Worm (Caenorhabditis elegans) whole organism, L2 larva: Measurements from ENCODE around the gene tofu-7.

Experiments
- C34F6.9 ChIP-seq: fragments of 150-350 bp; optimal IDR thresholded peaks from 2 replicates; lab custom pipeline; 2014; ENCODE audit warnings: missing biosample characterization, missing genetic modification characterization
- F13H6.1 ChIP-seq: sonication (generic microtip); optimal IDR thresholded peaks from 2 replicates; lab custom pipeline; 2016; ENCODE audit warnings: missing genetic modification characterization, missing compliant biosample characterization
- R02D3.7 ChIP-seq: fragments of 150-350 bp; optimal IDR thresholded peaks from 2 replicates; lab custom pipeline; 2014; ENCODE audit warnings: missing biosample characterization, missing genetic modification characterization
- Y55F3AM.14 ChIP-seq: fragments of 200-800 bp; sonication (Bioruptor generic); optimal IDR thresholded peaks from 2 replicates; lab custom pipeline; 2018; ENCODE audit warnings: mild to moderate bottlenecking, missing genetic modification characterization, missing compliant biosample characterization
- ZK546.5 ChIP-seq: sonication (generic microtip); optimal IDR thresholded peaks from 2 replicates; lab custom pipeline; 2017; ENCODE audit warnings: missing biosample characterization, missing genetic modification characterization
- alr-1 ChIP-seq: fragments of 150-350 bp; optimal IDR thresholded peaks from 2 replicates; lab custom pipeline; 2014; ENCODE audit warnings: missing biosample characterization, missing genetic modification characterization
- aly-2 ChIP-seq: fragments of 150-350 bp; optimal IDR thresholded peaks from 2 replicates; lab custom pipeline; 2014; ENCODE audit warnings: missing biosample characterization, missing genetic modification characterization
- ama-1 ChIP-seq: fragments of 150-350 bp; optimal IDR thresholded peaks from 2 replicates; lab custom pipeline; 2018; ENCODE audit warnings: inconsistent platforms
- blmp-1 ChIP-seq: sonication (generic microtip); optimal IDR thresholded peaks from 2 replicates; lab custom pipeline; 2017; ENCODE audit warnings: missing genetic modification characterization, mild to moderate bottlenecking, missing compliant biosample characterization, antibody characterized with exemption, moderate library complexity; ENCODE audit not compliant: insufficient read depth
- ceh-16 ChIP-seq: fragments of 150-350 bp; optimal IDR thresholded peaks from 2 replicates; lab custom pipeline; 2014; ENCODE audit warnings: missing biosample characterization, missing genetic modification characterization
- ceh-82 ChIP-seq: fragments of 150-350 bp; optimal IDR thresholded peaks from 2 replicates; lab custom pipeline; 2014; ENCODE audit warnings: missing biosample characterization, missing genetic modification characterization
- crh-2 ChIP-seq: sonication (generic microtip); optimal IDR thresholded peaks from 2 replicates; lab custom pipeline; 2017; ENCODE audit warnings: missing biosample characterization, missing genetic modification characterization
- egl-27 ChIP-seq: sonication (generic microtip); optimal IDR thresholded peaks from 3 replicates; lab custom pipeline; 2017; ENCODE audit warnings: missing biosample characterization, missing genetic modification reagents, missing genetic modification characterization
- elt-1 ChIP-seq: fragments of 150-350 bp; optimal IDR thresholded peaks from 2 replicates; lab custom pipeline; 2014; ENCODE audit warnings: missing biosample characterization, missing genetic modification characterization
- elt-3 ChIP-seq: sonication (generic microtip); optimal IDR thresholded peaks from 2 replicates; lab custom pipeline; 2017; ENCODE audit warnings: missing biosample characterization, missing genetic modification characterization
- fos-1 ChIP-seq: fragments of 150-350 bp; optimal IDR thresholded peaks from 2 replicates; lab custom pipeline; 2014; ENCODE audit warnings: missing biosample characterization, missing genetic modification characterization
- lin-13 ChIP-seq: fragments of 150-350 bp; optimal IDR thresholded peaks from 2 replicates; lab custom pipeline; 2014; ENCODE audit warnings: missing biosample characterization, missing genetic modification reagents, missing genetic modification characterization
- mbf-1 ChIP-seq: sonication (generic microtip); optimal IDR thresholded peaks from 2 replicates; lab custom pipeline; 2017; ENCODE audit warnings: missing biosample characterization, missing genetic modification characterization
- mdl-1 ChIP-seq, 2 experiments: fragments of 150-350 bp in 1 of 2; sonication (generic microtip) in 1 of 2; optimal IDR thresholded peaks; 2 replicates each; lab custom pipeline; 2017; ENCODE audit warnings: missing biosample characterization in 2 of 2, missing genetic modification characterization in 2 of 2
- nhr-10 ChIP-seq: sonication (generic microtip); optimal IDR thresholded peaks from 2 replicates; lab custom pipeline; 2017; ENCODE audit warnings: missing biosample characterization, missing genetic modification characterization
- nhr-11 ChIP-seq: fragments of 150-350 bp; optimal IDR thresholded peaks from 2 replicates; lab custom pipeline; 2014; ENCODE audit warnings: missing biosample characterization, missing genetic modification characterization
- nhr-12 ChIP-seq: fragments of 150-350 bp; optimal IDR thresholded peaks from 2 replicates; lab custom pipeline; 2014; ENCODE audit warnings: missing biosample characterization, missing genetic modification characterization
- nhr-129 ChIP-seq: fragments of 150-350 bp; optimal IDR thresholded peaks from 2 replicates; lab custom pipeline; 2014; ENCODE audit warnings: missing biosample characterization, missing genetic modification characterization
- nhr-21 ChIP-seq: fragments of 150-350 bp; optimal IDR thresholded peaks from 2 replicates; lab custom pipeline; 2014; ENCODE audit warnings: missing biosample characterization, missing genetic modification characterization
- nhr-23 ChIP-seq: fragments of 150-350 bp; optimal IDR thresholded peaks from 2 replicates; lab custom pipeline; 2014; ENCODE audit warnings: missing biosample characterization, missing genetic modification reagents, missing genetic modification characterization
- nhr-237 ChIP-seq: fragments of 150-350 bp; optimal IDR thresholded peaks from 2 replicates; lab custom pipeline; 2014; ENCODE audit warnings: missing biosample characterization, missing genetic modification characterization
- nhr-25 ChIP-seq: fragments of 150-350 bp; sonication (generic microtip); optimal IDR thresholded peaks from 3 replicates; lab custom pipeline; 2014; ENCODE audit warnings: missing biosample characterization, missing genetic modification characterization
- peb-1 ChIP-seq: fragments of 150-350 bp; optimal IDR thresholded peaks from 2 replicates; lab custom pipeline; 2014; ENCODE audit warnings: missing biosample characterization, missing genetic modification characterization
- sem-4 ChIP-seq: fragments of 150-350 bp; optimal IDR thresholded peaks from 2 replicates; lab custom pipeline; 2014; ENCODE audit warnings: missing biosample characterization, missing genetic modification reagents, missing genetic modification characterization
- skn-1 ChIP-seq: sonication (generic microtip); optimal IDR thresholded peaks from 2 replicates; lab custom pipeline; 2017; ENCODE audit warnings: missing biosample characterization, missing genetic modification characterization
- sma-3 ChIP-seq: sonication (generic microtip); optimal IDR thresholded peaks from 2 replicates; lab custom pipeline; 2016; ENCODE audit warnings: missing genetic modification reagents, missing genetic modification characterization, missing compliant biosample characterization
- sma-9 ChIP-seq, 2 experiments: fragments of 150-350 bp in 1 of 2; sonication (generic microtip) in 1 of 2; optimal IDR thresholded peaks; 2 replicates each; lab custom pipeline; 2014 to 2016; ENCODE audit warnings: missing genetic modification characterization in 2 of 2, mild to moderate bottlenecking in 1 of 2, missing biosample characterization in 1 of 2, missing compliant biosample characterization in 1 of 2, missing genetic modification reagents in 1 of 2, moderate library complexity in 1 of 2
- snpc-4 ChIP-seq: fragments of 150-350 bp; optimal IDR thresholded peaks from 2 replicates; lab custom pipeline; 2014; ENCODE audit warnings: missing biosample characterization, missing genetic modification characterization
- unc-39 ChIP-seq: fragments of 150-350 bp; optimal IDR thresholded peaks from 2 replicates; lab custom pipeline; 2014; ENCODE audit warnings: missing biosample characterization, missing genetic modification characterization
- unc-62 ChIP-seq: fragments of 150-350 bp; optimal IDR thresholded peaks from 2 replicates; lab custom pipeline; 2014; ENCODE audit warnings: missing biosample characterization, missing genetic modification reagents, missing genetic modification characterization
- zag-1 ChIP-seq: fragments of 150-350 bp; optimal IDR thresholded peaks from 2 replicates; lab custom pipeline; 2014; ENCODE audit warnings: missing biosample characterization, missing genetic modification characterization
- ztf-1 ChIP-seq: fragments of 200-800 bp; sonication (Bioruptor generic); conservative IDR thresholded peaks from 2 replicates; pipeline ENCODE4 v1.3.6; 2022; ENCODE audit warnings: missing genetic modification characterization, missing compliant biosample characterization
- ztf-11 ChIP-seq: sonication (generic microtip); optimal IDR thresholded peaks from 2 replicates; lab custom pipeline; 2017; ENCODE audit warnings: missing biosample characterization, missing genetic modification characterization
- ztf-4 ChIP-seq: fragments of 150-350 bp; optimal IDR thresholded peaks from 2 replicates; lab custom pipeline; 2014; ENCODE audit warnings: missing biosample characterization, missing genetic modification characterization

The tofu-7 gene

ce11 chrIII:7062580-7062979, 22.2 kb downstream of the tofu-7 start, which contains the start of gene R01H2.1:
Gene R01H2.1 (plus strand): TSS chrIII:7062880.
- TF ChIP-seq crh-2 (tag; lab: Kevin White, UChicago) (no peak), nhr-129 (tag; lab: Kevin White, UChicago) (no peak), elt-3 (tag; lab: Kevin White, UChicago) (no peak), nhr-23 (no peak), ceh-82 (tag; lab: Kevin White, UChicago) (no peak), mdl-1 (tag; optimal IDR thresholded peaks at IDR 0.05; lab: Kevin White, UChicago) (no peak), ztf-11 (tag; lab: Kevin White, UChicago) (no peak), nhr-10 (tag; lab: Kevin White, UChicago) (no peak), ZK546.5 (no peak), sma-3 (GFP tag; lab: Kevin White, UChicago) (no peak), nhr-21 (tag; lab: Kevin White, UChicago) (no peak), egl-27 (tag; lab: Kevin White, UChicago) (no peak), lin-13 (GFP tag; lab: Kevin White, UChicago) (no peak), sma-9 (GFP tag; optimal IDR thresholded peaks at IDR 0.05; lab: Kevin White, UChicago) (no peak), sma-9 (tag; optimal IDR thresholded peaks at IDR 0.05; lab: Kevin White, UChicago) (no peak), Y55F3AM.14 (GFP tag; lab: Kevin White, UChicago) (no peak), elt-1 (no peak)

- TF ChIP-seq peb-1 (tag; lab: Kevin White, UChicago) = no peak
- TF ChIP-seq nhr-23 = no peak
- TF ChIP-seq elt-3 (tag; lab: Kevin White, UChicago) = no peak
- no peak for TF ChIP-seq R02D3.7 (tag; lab: Kevin White, UChicago)
- no peak for TF ChIP-seq alr-1 (tag; lab: Kevin White, UChicago)
- TF ChIP-seq zag-1 (tag; lab: Kevin White, UChicago) = no peak
- TF ChIP-seq Y55F3AM.14 (GFP tag; lab: Kevin White, UChicago) = no peak
- TF ChIP-seq blmp-1 (tag; lab: Kevin White, UChicago) = no peak
- no peak for TF ChIP-seq snpc-4
- TF ChIP-seq ztf-1 = no peak
- TF ChIP-seq, all 48 proteins: peak for 0
These were observed 24.2 kb downstream of the tofu-7 start, which contains the start of gene egg-2 for ce11 chrIII:7060531-7061095. Gene egg-2 (minus strand): TSS chrIII:7060583.

- TF ChIP-seq skn-1 (no peak), ceh-16 (no peak), fos-1 (tag; lab: Kevin White, UChicago) (no peak), sem-4 (tag; lab: Kevin White, UChicago) (no peak), sma-3 (GFP tag; lab: Kevin White, UChicago) (no peak), mdl-1 (tag; optimal IDR thresholded peaks at IDR 0.05; lab: Kevin White, UChicago) (no peak), lin-13 (GFP tag; lab: Kevin White, UChicago) (no peak), C34F6.9 (tag; lab: Kevin White, UChicago) (no peak), ztf-11 (tag; lab: Kevin White, UChicago) (no peak), peb-1 (tag; lab: Kevin White, UChicago) (no peak), alr-1 (tag; lab: Kevin White, UChicago) (no peak), nhr-11 (tag; lab: Kevin White, UChicago) (no peak), snpc-4 (no peak), ztf-4 (tag; lab: Kevin White, UChicago) (no peak), nhr-129 (tag; lab: Kevin White, UChicago) (no peak), aly-2 (no peak)
These were observed 28.6 kb downstream of the tofu-7 start, which contains the start of gene R01H2.2 for ce11 chrIII:7056241-7056640. Gene R01H2.2 (plus strand): TSS chrIII:7056541.

ce11 chrIII:7045643-7046042, 39.2 kb downstream of the tofu-7 start, which contains the start of gene R01H2.7:
Gene R01H2.7 (minus strand): TSS chrIII:7045743.
- TF ChIP-seq mbf-1 (tag; lab: Kevin White, UChicago) (no peak), unc-39 (tag; lab: Kevin White, UChicago) (no peak), sma-3 (GFP tag; lab: Kevin White, UChicago) (no peak), ama-1 (no peak), nhr-10 (tag; lab: Kevin White, UChicago) (no peak), nhr-12 (tag; lab: Kevin White, UChicago) (no peak), nhr-25 (tag; lab: Kevin White, UChicago) (no peak), nhr-23 (no peak), elt-3 (tag; lab: Kevin White, UChicago) (no peak), ceh-82 (tag; lab: Kevin White, UChicago) (no peak), Y55F3AM.14 (GFP tag; lab: Kevin White, UChicago) (no peak), peb-1 (tag; lab: Kevin White, UChicago) (no peak), R02D3.7 (tag; lab: Kevin White, UChicago) (no peak), unc-62 (GFP tag; lab: Kevin White, UChicago) (no peak), mdl-1 (tag; optimal IDR thresholded peaks at IDR 0.05; lab: Kevin White, UChicago) (no peak), sma-9 (GFP tag; optimal IDR thresholded peaks at IDR 0.05; lab: Kevin White, UChicago) (no peak), sma-9 (tag; optimal IDR thresholded peaks at IDR 0.05; lab: Kevin White, UChicago) (no peak), F13H6.1 (tag; lab: Kevin White, UChicago) (no peak), nhr-237 (tag; lab: Kevin White, UChicago) (no peak)
